Worm (Caenorhabditis elegans) whole organism, L1 larva: Measurements from ENCODE around the gene E02H9.3.

Experiments
- efl-1 ChIP-seq, 4 experiments: fragments of 150-350 bp; optimal IDR thresholded peaks in 3 of 4; peaks in 1 of 4; 1 replicate in 1 of 4; 2 replicates in 3 of 4; lab custom pipeline; 2014; ENCODE audit warnings: missing biosample characterization in 2 of 4, missing genetic modification characterization in 2 of 4, missing genetic modification reagents in 2 of 4
- snu-23 ChIP-seq: sonication (generic microtip); optimal IDR thresholded peaks from 2 replicates; lab custom pipeline; 2016; ENCODE audit warnings: missing genetic modification characterization, missing compliant biosample characterization

DNA sequence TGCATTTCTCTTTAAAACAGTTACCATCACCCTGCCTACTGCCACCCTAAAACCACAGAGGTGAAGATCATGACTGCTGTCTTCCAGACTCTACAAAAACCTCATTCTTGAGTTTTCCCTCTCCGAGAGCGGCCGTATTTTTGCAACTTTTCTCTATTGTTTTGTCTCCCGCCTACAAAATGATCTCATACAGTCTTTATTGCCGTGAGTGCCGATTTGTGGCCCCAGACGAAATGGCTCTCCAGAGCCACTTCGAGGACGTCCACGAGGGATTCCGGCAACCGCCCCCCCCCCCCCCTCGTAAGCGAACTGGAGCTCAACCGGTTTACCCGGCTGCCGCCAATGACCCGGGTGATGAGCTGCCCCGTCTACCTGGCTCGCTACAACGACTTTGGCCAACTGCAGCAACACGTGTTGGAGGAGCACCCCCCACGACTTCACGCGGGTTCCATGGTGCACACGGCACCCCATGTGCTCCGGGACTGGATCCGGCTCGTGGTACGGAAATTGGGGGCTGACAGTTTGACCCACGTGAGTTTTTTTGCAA is 34.0 kb upstream of the E02H9.3 start:
- no peak for TF ChIP-seq snu-23
- no peak for TF ChIP-seq efl-1 (optimal IDR thresholded peaks at IDR 0.05; lab: Kevin White, UChicago)
- TF ChIP-seq efl-1 (GFP tag; optimal IDR thresholded peaks at IDR 0.05 in 1 of 2; lab: Kevin White, UChicago) = no peak
